Worm (Caenorhabditis elegans): ENCODE results near the gene C09E7.7.
A peak's percentile ranks its signal among the peaks of the same experiment; 100 is the strongest.
"Not testable (repeated sequence)": the region's sequence is repeated elsewhere in the genome, so short reads cannot be mapped to it uniquely, and the experiment has no call there.

Gene C09E7.7

DNA sequence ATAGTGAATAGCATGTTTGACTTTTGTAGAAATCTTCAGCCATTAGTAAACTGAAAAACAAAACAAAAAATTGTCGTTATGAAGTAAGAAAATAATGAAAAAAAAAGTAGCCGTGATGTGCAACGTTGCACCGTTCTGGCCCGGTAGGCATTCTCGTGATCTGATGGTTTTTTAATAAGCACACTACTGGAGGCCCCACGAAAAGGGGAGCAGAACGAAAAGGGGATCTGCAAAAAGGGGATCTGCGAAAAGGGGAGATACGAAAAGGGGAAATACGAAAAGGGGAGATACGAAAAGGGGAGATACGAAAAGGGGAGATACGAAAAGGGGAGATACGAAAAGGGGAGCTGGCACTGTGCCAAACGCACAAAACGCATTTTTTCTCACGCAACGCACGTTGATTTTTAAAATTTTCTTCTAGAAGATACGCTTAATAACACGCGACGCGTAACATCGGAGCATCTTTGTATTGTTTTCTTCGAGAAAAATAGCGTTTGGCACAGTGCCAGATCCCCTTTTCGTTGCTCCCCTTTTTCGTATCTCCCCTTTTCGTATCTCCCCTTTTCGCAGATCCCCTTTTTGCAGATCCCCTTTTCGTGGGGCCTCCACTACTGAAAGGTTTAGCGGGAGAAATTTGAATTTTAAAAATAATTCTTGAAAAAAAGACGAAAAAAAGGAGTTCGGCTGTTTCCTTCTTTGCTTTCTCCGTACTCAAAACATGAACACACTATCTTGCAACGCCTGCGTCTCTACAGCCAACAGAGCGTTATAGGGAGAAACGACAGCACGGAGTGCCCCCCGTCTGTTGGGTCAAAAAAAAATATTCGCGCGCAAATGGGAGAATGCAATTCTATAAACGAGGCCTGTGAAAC is at the start of gene C09E7.7:
Gene C09E7.7 (minus strand): TSS at position 57 of the 872 bp plus-strand sequence.
- TF ChIP-seq tag-97 (GFP tag; IDR thresholded peaks at IDR 0.05), result 0 out of 2 replicates have a peak, but pooled peaks have one; percentile 44
- peak; percentile 57 for TF ChIP-seq T20F7.1 (GFP tag; optimal IDR thresholded peaks at IDR 0.05)
- peak in 1 of 2 experiments; percentile 38 for TF ChIP-seq mdl-1 (tag; optimal IDR thresholded peaks at IDR 0.05)
- TF ChIP-seq Y48G9A.11 (GFP tag; IDR thresholded peaks at IDR 0.05), result 0 out of 2 replicates have a peak, but pooled peaks have one; percentile 14
- TF ChIP-seq vab-7 (GFP tag; IDR thresholded peaks at IDR 0.05), result peak; percentile 68
- TF ChIP-seq hif-1 (tag; optimal IDR thresholded peaks at IDR 0.05), result peak in 1 of 2 experiments; percentile 51
- peak; percentile 48 for TF ChIP-seq dpl-1 (GFP tag; optimal IDR thresholded peaks at IDR 0.05)
- peak; percentile 49; the same call in 1 of the 2 replicates for TF ChIP-seq dmd-9 (GFP tag; IDR thresholded peaks at IDR 0.05)
- peak in 1 of 2 experiments; percentile 25 for TF ChIP-seq daf-16 (GFP tag; optimal IDR thresholded peaks at IDR 0.05)
- peak; percentile 37 for TF ChIP-seq daf-16 (tag; optimal IDR thresholded peaks at IDR 0.05)
- 0 out of 2 replicates have a peak, but pooled peaks have one; percentile 14 for TF ChIP-seq Y75B8A.6 (GFP tag; IDR thresholded peaks at IDR 0.05)
- peak; percentile 54; the same call in 1 of the 2 replicates for TF ChIP-seq D1046.2 (GFP tag; IDR thresholded peaks at IDR 0.05)
- TF ChIP-seq rbr-2 (tag; optimal IDR thresholded peaks at IDR 0.05), result peak; percentile 61
- peak; percentile 6 for TF ChIP-seq lin-13 (GFP tag; optimal IDR thresholded peaks at IDR 0.05)
- TF ChIP-seq nhr-77 (tag; optimal IDR thresholded peaks at IDR 0.05), result peak; percentile 30
- TF ChIP-seq daf-19 (GFP tag; conservative IDR thresholded peaks at IDR 0.05), result 0 out of 2 replicates have a peak, but pooled peaks have one; percentile 28
- TF ChIP-seq egl-43 (GFP tag; IDR thresholded peaks at IDR 0.05), result peak; percentile 66
- peak; percentile 69 for TF ChIP-seq hlh-11 (tag; optimal IDR thresholded peaks at IDR 0.05)
- 0 out of 2 replicates have a peak, but pooled peaks have one; percentile 26 for TF ChIP-seq saeg-2 (GFP tag; IDR thresholded peaks at IDR 0.05)
- TF ChIP-seq dmd-6 (GFP tag; IDR thresholded peaks at IDR 0.05), result peak; percentile 62
- TF ChIP-seq T26A8.4 (GFP tag; IDR thresholded peaks at IDR 0.05), result peak; percentile 69
- TF ChIP-seq ceh-44 (GFP tag; IDR thresholded peaks at IDR 0.05), result peak; percentile 77
- peak; percentile 65; the same call in 1 of the 2 replicates for TF ChIP-seq ceh-20 (GFP tag; IDR thresholded peaks at IDR 0.05)
- TF ChIP-seq hmg-1.1 (GFP tag; IDR thresholded peaks at IDR 0.05), result peak; percentile 77
- TF ChIP-seq pha-4 (GFP tag; IDR thresholded peaks at IDR 0.05), result peak; percentile 55; the same call in 1 of the 2 replicates
- TF ChIP-seq pha-4 (tag; optimal IDR thresholded peaks at IDR 0.05), result peak; percentile 22
- TF ChIP-seq mes-2 (tag; optimal IDR thresholded peaks at IDR 0.05; ENCODE audit: poor library complexity, severe bottlenecking), result peak; percentile 84
- TF ChIP-seq nhr-48 (tag; optimal IDR thresholded peaks at IDR 0.05), result peak; percentile 56
- TF ChIP-seq ctbp-1 (GFP tag; IDR thresholded peaks at IDR 0.05), result peak; percentile 71; the same call in 1 of the 2 replicates
- peak; percentile 15; the same call in 1 of the 2 replicates for TF ChIP-seq mxl-2 (GFP tag; conservative IDR thresholded peaks at IDR 0.05)
- TF ChIP-seq unc-130 (GFP tag; optimal IDR thresholded peaks at IDR 0.05), result peak; percentile 49
- peak; percentile 77 for TF ChIP-seq mep-1 (tag; optimal IDR thresholded peaks at IDR 0.05)
- TF ChIP-seq lsy-2 (tag; optimal IDR thresholded peaks at IDR 0.05), result peak; percentile 39 to 43
- TF ChIP-seq nhr-28 (tag; optimal IDR thresholded peaks at IDR 0.05), result peak; percentile 2
- peak; percentile 10 for TF ChIP-seq zfp-2 (tag; optimal IDR thresholded peaks at IDR 0.05)
- TF ChIP-seq ZK337.2 (GFP tag; IDR thresholded peaks at IDR 0.05), result peak; percentile 79
- 0 out of 2 replicates have a peak, but pooled peaks have one; percentile 40 for TF ChIP-seq lin-29 (GFP tag; IDR thresholded peaks at IDR 0.05)
- peak; percentile 55; the same call in 1 of the 2 replicates for TF ChIP-seq arid-1 (GFP tag; conservative IDR thresholded peaks at IDR 0.05)
- 0 out of 4 replicates have a peak, but pooled peaks have one; percentile 6 to 10 for TF ChIP-seq madf-5 (GFP tag; IDR thresholded peaks at IDR 0.05)
- TF ChIP-seq nhr-42 (GFP tag; IDR thresholded peaks at IDR 0.05), result peak; percentile 85
- peak; percentile 42; the same call in 1 of the 2 replicates for TF ChIP-seq zfp-3 (GFP tag; conservative IDR thresholded peaks at IDR 0.05)
- peak in 1 of 2 experiments; percentile 63 for TF ChIP-seq unc-62 (GFP tag; optimal IDR thresholded peaks at IDR 0.05 in 1 of 2)
- not testable (repeated sequence) for TF ChIP-seq unc-62 (tag; optimal IDR thresholded peaks at IDR 0.05)
- TF ChIP-seq lin-38 (GFP tag; IDR thresholded peaks at IDR 0.05), result peak; percentile 76
- peak; percentile 55; the same call in 1 of the 2 replicates for TF ChIP-seq tra-1 (GFP tag; IDR thresholded peaks at IDR 0.05)
- TF ChIP-seq madf-9 (GFP tag; conservative IDR thresholded peaks at IDR 0.05), result peak; percentile 56
- peak; percentile 35 for TF ChIP-seq mxl-3 (GFP tag; optimal IDR thresholded peaks at IDR 0.05)

All from whole organism, L4 larva.